Fruit fly (Drosophila melanogaster): ENCODE results near the gene ABCB7.

- TF ChIP-seq CG8478 (optimal IDR thresholded peaks at IDR 0.05) (no peak), CTCF (optimal IDR thresholded peaks at IDR 0.05) (no peak)
Observed at dm6 chr3L:1592822-1593452, 25.3 kb upstream of the ABCB7 start.

All from S2 (cell line).